Worm (Caenorhabditis elegans) whole organism, L4/young adult: ENCODE data around the gene tpi-1.

ENCODE experiments used
- dao-5 ChIP-seq: sonication (generic microtip); optimal IDR thresholded peaks from 2 replicates; lab custom pipeline; 2016; ENCODE audit warnings: missing genotype, missing genetic modification characterization, moderate library complexity, missing compliant biosample characterization
- him-1 ChIP-seq: sonication (generic microtip); optimal IDR thresholded peaks from 2 replicates; lab custom pipeline; 2016; ENCODE audit warnings: missing genotype, missing genetic modification reagents, missing genetic modification characterization, missing compliant biosample characterization

DNA sequence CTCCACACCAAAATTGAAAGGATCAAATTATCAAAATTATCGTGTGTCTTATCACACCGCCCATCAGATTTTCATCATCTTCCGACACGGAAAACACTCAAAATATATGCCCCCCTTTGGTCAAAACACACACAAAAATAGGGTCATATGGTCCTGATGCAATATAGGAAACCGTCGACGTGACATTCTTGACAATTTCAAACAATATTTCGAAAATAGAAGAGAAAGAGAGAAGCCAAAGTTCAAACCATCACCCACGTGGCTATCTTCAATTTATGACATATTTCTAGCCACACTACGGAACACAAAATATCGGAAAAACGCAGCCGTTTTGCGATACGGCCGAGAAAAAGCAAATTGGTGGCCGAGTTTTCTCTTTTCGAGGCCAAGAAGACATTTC lies 11.7 kb upstream of the tpi-1 start:
- TF ChIP-seq him-1, result no peak
- TF ChIP-seq dao-5 (tag; lab: Kevin White, UChicago), result no peak
